Worm (Caenorhabditis elegans) whole organism, late embryonic: ENCODE data around the gene fbxa-24.

Experiments used
- C08G9.2 ChIP-seq: sonication (generic microtip); optimal IDR thresholded peaks from 2 replicates; lab custom pipeline; 2016; ENCODE audit warnings: mild to moderate bottlenecking, missing genetic modification characterization, moderate library complexity, missing compliant biosample characterization
- C38D4.7 ChIP-seq: fragments of 200-800 bp; sonication (Bioruptor generic); optimal IDR thresholded peaks from 2 replicates; lab custom pipeline; 2018; ENCODE audit warnings: mild to moderate bottlenecking, missing genetic modification characterization, moderate library complexity, missing compliant biosample characterization
- F13H6.1 ChIP-seq: sonication (generic microtip); optimal IDR thresholded peaks from 2 replicates; lab custom pipeline; 2016; ENCODE audit warnings: missing genetic modification characterization, missing compliant biosample characterization
- K02D7.2 ChIP-seq: sonication (generic microtip); optimal IDR thresholded peaks from 2 replicates; lab custom pipeline; 2017; ENCODE audit warnings: mild to moderate bottlenecking, missing genetic modification characterization, missing compliant biosample characterization
- ceh-19 ChIP-seq: fragments of 200-800 bp; sonication (Bioruptor generic); optimal IDR thresholded peaks from 2 replicates; lab custom pipeline; 2018; ENCODE audit warnings: mild to moderate bottlenecking, missing genetic modification characterization, missing compliant biosample characterization
- ceh-22 ChIP-seq: sonication (generic microtip); optimal IDR thresholded peaks from 2 replicates; lab custom pipeline; 2017; ENCODE audit warnings: missing biosample characterization, missing genetic modification characterization
- ceh-30 ChIP-seq: fragments of 150-350 bp; optimal IDR thresholded peaks from 2 replicates; lab custom pipeline; 2014; ENCODE audit warnings: missing biosample characterization, missing genetic modification characterization
- ceh-45 ChIP-seq: fragments of 200-800 bp; sonication (Bioruptor generic); IDR thresholded peaks from 2 replicates; pipeline ENCODE4 v1.3.6; 2022; ENCODE audit warnings: missing genetic modification reagents, missing genetic modification characterization, missing compliant biosample characterization
- ceh-48 ChIP-seq: sonication (generic microtip); optimal IDR thresholded peaks from 2 replicates; lab custom pipeline; 2016; ENCODE audit warnings: missing genetic modification characterization, inconsistent platforms, missing compliant biosample characterization
- che-1 ChIP-seq: sonication (generic microtip); optimal IDR thresholded peaks from 2 replicates; lab custom pipeline; 2016; ENCODE audit warnings: mild to moderate bottlenecking, missing genetic modification characterization, missing compliant biosample characterization
- dmd-4 ChIP-seq: sonication (generic microtip); optimal IDR thresholded peaks from 2 replicates; lab custom pipeline; 2016; ENCODE audit warnings: borderline replicate concordance, missing genetic modification characterization, missing compliant biosample characterization
- dve-1 ChIP-seq: sonication (generic microtip); optimal IDR thresholded peaks from 2 replicates; lab custom pipeline; 2017; ENCODE audit warnings: antibody characterized with exemption, mild to moderate bottlenecking, missing genetic modification characterization, missing compliant biosample characterization
- ets-4 ChIP-seq: sonication (generic microtip); optimal IDR thresholded peaks from 2 replicates; lab custom pipeline; 2016; ENCODE audit warnings: missing genetic modification characterization, missing compliant biosample characterization
- fax-1 ChIP-seq: sonication (generic microtip); optimal IDR thresholded peaks from 2 replicates; lab custom pipeline; 2016; ENCODE audit warnings: missing genotype, missing genetic modification characterization, missing compliant biosample characterization
- fkh-6 ChIP-seq: sonication (generic microtip); optimal IDR thresholded peaks from 2 replicates; lab custom pipeline; 2016; ENCODE audit warnings: missing genetic modification characterization, missing compliant biosample characterization
- hlh-13 ChIP-seq: fragments of 200-800 bp; sonication (Bioruptor generic); optimal IDR thresholded peaks from 2 replicates; lab custom pipeline; 2018; ENCODE audit warnings: mild to moderate bottlenecking, missing genetic modification characterization, missing compliant biosample characterization
- hlh-15 ChIP-seq: sonication (generic microtip); optimal IDR thresholded peaks from 2 replicates; lab custom pipeline; 2016; ENCODE audit warnings: missing genetic modification characterization, missing compliant biosample characterization
- hlh-30 ChIP-seq: sonication (generic microtip); optimal IDR thresholded peaks from 2 replicates; lab custom pipeline; 2017; ENCODE audit warnings: antibody characterized with exemption, missing genetic modification characterization, missing compliant biosample characterization; ENCODE audit not compliant: insufficient read depth
- hlh-6 ChIP-seq: sonication (generic microtip); optimal IDR thresholded peaks from 2 replicates; lab custom pipeline; 2016; ENCODE audit warnings: missing genotype, missing genetic modification characterization, missing compliant biosample characterization
- hlh-8 ChIP-seq: sonication (generic microtip); optimal IDR thresholded peaks from 2 replicates; lab custom pipeline; 2016; ENCODE audit warnings: missing genotype, missing genetic modification characterization, missing compliant biosample characterization
- mec-3 ChIP-seq: sonication (generic microtip); optimal IDR thresholded peaks from 2 replicates; lab custom pipeline; 2016; ENCODE audit warnings: borderline replicate concordance, missing genetic modification characterization, missing compliant biosample characterization
- nhr-11 ChIP-seq: fragments of 150-350 bp; optimal IDR thresholded peaks from 2 replicates; lab custom pipeline; 2014; ENCODE audit warnings: missing biosample characterization, missing genetic modification characterization
- nhr-232 ChIP-seq: sonication (generic microtip); optimal IDR thresholded peaks from 2 replicates; lab custom pipeline; 2016; ENCODE audit warnings: missing genetic modification characterization, missing compliant biosample characterization
- odd-2 ChIP-seq: sonication (generic microtip); optimal IDR thresholded peaks from 2 replicates; lab custom pipeline; 2017; ENCODE audit warnings: antibody characterized with exemption, mild to moderate bottlenecking, missing genetic modification characterization, missing compliant biosample characterization
- pax-1 ChIP-seq: fragments of 150-350 bp; optimal IDR thresholded peaks from 2 replicates; lab custom pipeline; 2014; ENCODE audit warnings: missing biosample characterization, missing genetic modification characterization
- pha-2 ChIP-seq: sonication (generic microtip); optimal IDR thresholded peaks from 2 replicates; lab custom pipeline; 2017; ENCODE audit warnings: mild to moderate bottlenecking, missing genetic modification characterization, missing compliant biosample characterization
- pqm-1 ChIP-seq: sonication (generic microtip); optimal IDR thresholded peaks from 2 replicates; lab custom pipeline; 2016; ENCODE audit warnings: missing genetic modification characterization, missing compliant biosample characterization
- ref-2 ChIP-seq: sonication (generic microtip); optimal IDR thresholded peaks from 2 replicates; lab custom pipeline; 2016; ENCODE audit warnings: missing genetic modification characterization, missing compliant biosample characterization
- sox-4 ChIP-seq: sonication (generic microtip); optimal IDR thresholded peaks from 2 replicates; lab custom pipeline; 2017; ENCODE audit warnings: mild to moderate bottlenecking, missing genetic modification characterization, inconsistent platforms, missing compliant biosample characterization
- syd-9 ChIP-seq: sonication (generic microtip); optimal IDR thresholded peaks from 2 replicates; lab custom pipeline; 2016; ENCODE audit warnings: mild to moderate bottlenecking, missing genetic modification characterization, moderate library complexity, missing compliant biosample characterization
- tbx-2 ChIP-seq: sonication (generic microtip); optimal IDR thresholded peaks from 2 replicates; lab custom pipeline; 2016; ENCODE audit warnings: missing genetic modification characterization, missing compliant biosample characterization
- ttx-3 ChIP-seq: sonication (generic microtip); optimal IDR thresholded peaks from 2 replicates; lab custom pipeline; 2016; ENCODE audit warnings: missing genetic modification reagents, missing genetic modification characterization, missing compliant biosample characterization
- unc-42 ChIP-seq: sonication (generic microtip); optimal IDR thresholded peaks from 2 replicates; lab custom pipeline; 2016; ENCODE audit warnings: missing genotype, missing genetic modification characterization, missing compliant biosample characterization
- unc-55 ChIP-seq: sonication (generic microtip); optimal IDR thresholded peaks from 2 replicates; lab custom pipeline; 2017; ENCODE audit warnings: missing biosample characterization, missing genetic modification reagents, missing genetic modification characterization
- unc-86 ChIP-seq: sonication (generic microtip); optimal IDR thresholded peaks from 2 replicates; lab custom pipeline; 2016; ENCODE audit warnings: missing genetic modification characterization, missing compliant biosample characterization

Gene fbxa-24

DNA sequence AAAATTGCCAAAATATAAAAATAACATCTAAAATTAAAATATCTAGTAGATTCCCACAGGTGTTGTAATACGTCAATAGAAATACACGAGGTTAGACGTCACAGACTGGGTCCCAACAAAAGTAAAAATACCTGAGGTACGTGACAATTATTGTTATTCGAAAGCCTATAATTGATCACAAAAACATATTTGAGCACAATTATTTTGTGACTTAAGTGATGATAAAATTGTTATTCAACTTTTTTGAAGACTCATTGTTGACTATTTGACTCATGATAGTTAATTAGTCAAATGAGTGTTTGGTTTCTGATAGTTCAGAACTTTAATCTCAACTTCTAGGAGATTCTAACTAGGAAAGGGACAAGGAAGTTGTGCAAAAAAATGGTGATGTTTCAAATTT lies 38.5 kb upstream of the fbxa-24 start:
- TF ChIP-seq unc-86 (tag; lab: Kevin White, UChicago), result no peak
- TF ChIP-seq ceh-19 (GFP tag; lab: Kevin White, UChicago), result no peak
- TF ChIP-seq fkh-6 (tag; lab: Kevin White, UChicago), result no peak

- TF ChIP-seq hlh-30 (tag; lab: Kevin White, UChicago), result no peak
- no peak for TF ChIP-seq ceh-48
- no peak for TF ChIP-seq hlh-15 (tag; lab: Kevin White, UChicago)
- no peak for TF ChIP-seq sox-4 (tag; lab: Kevin White, UChicago)
- no peak for TF ChIP-seq syd-9 (tag; lab: Kevin White, UChicago)
- TF ChIP-seq pha-2 (tag; lab: Kevin White, UChicago), result no peak
- TF ChIP-seq ceh-45 (GFP tag; lab: Robert Waterston, UW), result no peak
- no peak for TF ChIP-seq hlh-6 (tag; lab: Kevin White, UChicago)
Measured at ce11 chrII:3779463-3779862, 36.9 kb upstream of the fbxa-24 start, which contains the start of gene T24E12.11. T24E12.11 (minus strand) TSS chrII:3779563.

DNA sequence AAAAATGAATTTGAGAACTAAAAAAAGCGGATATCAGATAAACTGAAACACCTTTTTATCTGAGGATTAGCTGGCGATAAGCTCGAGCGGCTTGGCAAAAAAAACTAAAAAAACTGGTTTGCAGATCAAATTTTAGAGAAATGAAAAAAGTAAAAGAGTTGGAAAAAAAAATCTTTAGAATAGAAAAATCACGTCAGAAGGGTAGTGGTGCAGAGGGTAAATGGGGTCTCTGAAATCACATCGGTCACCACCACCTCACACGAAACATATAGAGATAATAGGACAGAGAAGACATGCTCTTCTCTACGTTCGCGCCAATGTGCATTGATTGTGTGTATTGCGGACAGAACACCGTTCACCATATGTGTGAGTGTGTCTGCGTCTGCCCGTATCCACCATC lies 35.1 kb upstream of the fbxa-24 start:
- no peak for TF ChIP-seq mec-3 (tag; lab: Kevin White, UChicago)
- TF ChIP-seq ceh-22 (tag; lab: Kevin White, UChicago), result no peak
- TF ChIP-seq ttx-3, result no peak
- TF ChIP-seq nhr-11 (tag; lab: Kevin White, UChicago), result no peak
- TF ChIP-seq nhr-232, result no peak
- TF ChIP-seq, all 69 proteins: peak for 0

DNA sequence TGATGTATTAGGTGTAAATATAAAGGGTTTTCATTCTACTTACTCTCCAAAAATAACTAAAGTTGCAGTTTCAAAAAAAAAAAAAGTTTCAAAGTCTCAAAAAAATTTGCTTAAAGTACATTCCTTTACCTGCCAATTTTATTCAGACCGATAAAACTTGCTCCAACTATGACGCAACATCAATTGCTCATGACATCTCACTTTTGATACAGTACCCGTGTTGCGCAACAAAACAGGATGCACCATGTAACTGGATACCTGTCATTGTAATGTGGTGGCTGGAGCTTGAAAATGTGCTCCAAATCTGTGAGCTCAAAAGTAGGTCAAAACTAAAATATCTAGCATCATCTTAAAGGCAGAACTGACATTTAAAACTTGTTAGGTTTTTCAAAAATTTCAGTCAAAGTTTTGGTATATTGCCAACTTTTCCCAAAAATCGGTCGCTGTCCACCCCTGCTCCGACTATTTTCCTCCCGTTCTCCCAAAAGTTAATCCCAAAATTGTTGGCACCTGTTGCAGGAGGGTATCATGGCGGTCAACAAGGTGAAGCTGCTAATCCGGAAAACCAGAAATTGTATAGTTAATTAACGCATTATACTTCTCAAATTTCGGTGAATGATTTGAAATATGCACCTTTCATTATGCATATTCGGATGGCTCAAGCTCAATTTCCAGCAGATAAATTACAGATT lies 33.9 kb upstream of the fbxa-24 start, which contains the start of gene T24E12.2:
Gene T24E12.2 (plus strand): TSS at position 642 of the 692 bp plus-strand sequence.
- no peak for TF ChIP-seq dve-1 (tag; lab: Kevin White, UChicago)
- TF ChIP-seq che-1 (tag; lab: Kevin White, UChicago), result no peak
- no peak for TF ChIP-seq mec-3 (tag; lab: Kevin White, UChicago)
- TF ChIP-seq unc-55 (GFP tag; lab: Kevin White, UChicago), result no peak
- no peak for TF ChIP-seq unc-86 (tag; lab: Kevin White, UChicago)
- no peak for TF ChIP-seq pqm-1 (tag; lab: Kevin White, UChicago)
- no peak for TF ChIP-seq unc-42 (tag; lab: Kevin White, UChicago)
- no peak for TF ChIP-seq fax-1 (tag; lab: Kevin White, UChicago)
- TF ChIP-seq ceh-22 (tag; lab: Kevin White, UChicago), result no peak
- no peak for TF ChIP-seq syd-9 (tag; lab: Kevin White, UChicago)
- TF ChIP-seq odd-2 (tag; lab: Kevin White, UChicago), result no peak
- TF ChIP-seq C08G9.2 (tag; lab: Kevin White, UChicago), result no peak
- TF ChIP-seq pax-1 (tag; lab: Kevin White, UChicago), result no peak
- no peak for TF ChIP-seq ttx-3
- no peak for TF ChIP-seq tbx-2 (tag; lab: Kevin White, UChicago)
- TF ChIP-seq C38D4.7 (GFP tag; lab: Kevin White, UChicago), result no peak
- no peak for TF ChIP-seq ref-2
- TF ChIP-seq, all 69 proteins: peak for 0

- TF ChIP-seq dmd-4 (tag; lab: Kevin White, UChicago) (no peak), pha-2 (tag; lab: Kevin White, UChicago) (no peak), F13H6.1 (tag; lab: Kevin White, UChicago) (no peak), hlh-13 (GFP tag; lab: Kevin White, UChicago) (no peak), hlh-8 (tag; lab: Kevin White, UChicago) (no peak), ceh-30 (no peak), unc-42 (tag; lab: Kevin White, UChicago) (no peak), ets-4 (tag; lab: Kevin White, UChicago) (no peak), K02D7.2 (tag; lab: Kevin White, UChicago) (no peak), fkh-6 (tag; lab: Kevin White, UChicago) (no peak), sox-4 (tag; lab: Kevin White, UChicago) (no peak)
Measured at ce11 chrII:3785257-3785656, 31.1 kb upstream of the fbxa-24 start, which contains the start of gene T24E12.1. T24E12.1 (plus strand) TSS chrII:3785557.
